Fruit fly (Drosophila melanogaster): ENCODE data around the gene CG33229.

Gene CG33229

dm6 chr3L:224004-224951 lies 626 bp downstream of the CG33229 start (continued):
- no peak for TF ChIP-seq CG34224 (GFP tag; IDR thresholded peaks at IDR 0.05; ENCODE audit: partially characterized antibody)
- peak; percentile 65 for TF ChIP-seq Bgb (GFP tag; IDR thresholded peaks at IDR 0.05; ENCODE audit: partially characterized antibody)
- peak; percentile 69 for TF ChIP-seq Opbp (GFP tag; IDR thresholded peaks at IDR 0.05; ENCODE audit: partially characterized antibody)
- TF ChIP-seq tup (GFP tag; optimal IDR thresholded peaks at IDR 0.05) = peak; percentile 14
- TF ChIP-seq CG4282 (GFP tag; optimal IDR thresholded peaks at IDR 0.05) = peak; percentile 42
- TF ChIP-seq CG18476 (GFP tag; optimal IDR thresholded peaks at IDR 0.05) = no peak
- TF ChIP-seq ci (GFP tag; IDR thresholded peaks at IDR 0.05) = peak; percentile 55
- peak; percentile 36; the same call in 1 of the 3 replicates for TF ChIP-seq z (GFP tag; IDR thresholded peaks at IDR 0.05)
- no peak for TF ChIP-seq en (GFP tag; optimal IDR thresholded peaks at IDR 0.05)
- no peak for TF ChIP-seq al (GFP tag; IDR thresholded peaks at IDR 0.05)
- TF ChIP-seq CG13775 (GFP tag; optimal IDR thresholded peaks at IDR 0.05) = peak; percentile 29
- TF ChIP-seq NfI (GFP tag; optimal IDR thresholded peaks at IDR 0.05) = no peak
- peak; percentile 89 for TF ChIP-seq cg (GFP tag; optimal IDR thresholded peaks at IDR 0.05)
- TF ChIP-seq ATbp (GFP tag; optimal IDR thresholded peaks at IDR 0.05) = no peak
- TF ChIP-seq her (GFP tag; optimal IDR thresholded peaks at IDR 0.05) = peak; percentile 60
- TF ChIP-seq crol (GFP tag; IDR thresholded peaks at IDR 0.05) = no peak
- TF ChIP-seq CG32772 (GFP tag; IDR thresholded peaks at IDR 0.05) = no peak
- TF ChIP-seq Dll (GFP tag; IDR thresholded peaks at IDR 0.05; ENCODE audit: partially characterized antibody) = peak; percentile 32; the same call in 1 of the 4 replicates
- no peak for TF ChIP-seq ro (GFP tag; IDR thresholded peaks at IDR 0.05)
- peak; percentile 63; the same call in 1 of the 2 replicates for TF ChIP-seq cas (GFP tag; IDR thresholded peaks at IDR 0.05)
- TF ChIP-seq fd64A (GFP tag; optimal IDR thresholded peaks at IDR 0.05) = peak; percentile 1
- TF ChIP-seq ap (GFP tag; IDR thresholded peaks at IDR 0.05) = peak; percentile 15; the same call in 1 of the 2 replicates
- 0 out of 3 replicates have a peak, but pooled peaks have one; percentile 21 for TF ChIP-seq sr (GFP tag; IDR thresholded peaks at IDR 0.05)
- peak; percentile 38 for TF ChIP-seq CG6854 (GFP tag; optimal IDR thresholded peaks at IDR 0.05)
- TF ChIP-seq Ets65A (GFP tag) = peak; percentile 51
- peak; percentile 10 for TF ChIP-seq caup (GFP tag; optimal IDR thresholded peaks at IDR 0.05; ENCODE audit: severe bottlenecking)
- no peak for TF ChIP-seq Neu2 (GFP tag; optimal IDR thresholded peaks at IDR 0.05; ENCODE audit: borderline replicate concordance)
- TF ChIP-seq gro (GFP tag; optimal IDR thresholded peaks at IDR 0.05) = peak; percentile 47
- peak; percentile 73 for TF ChIP-seq NFAT (GFP tag; IDR thresholded peaks at IDR 0.05)
- no peak for TF ChIP-seq NK7.1 (GFP tag; optimal IDR thresholded peaks at IDR 0.05)
- no peak for TF ChIP-seq MBD-R2 (GFP tag; IDR thresholded peaks at IDR 0.05)
- TF ChIP-seq zen2 (GFP tag; IDR thresholded peaks at IDR 0.05; ENCODE audit: partially characterized antibody) = no peak
- TF ChIP-seq CG3726 (GFP tag; IDR thresholded peaks at IDR 0.05) = 0 out of 3 replicates have a peak, but pooled peaks have one; percentile 11
- TF ChIP-seq CrebB (tag; optimal IDR thresholded peaks at IDR 0.05) = peak; percentile 1
- peak; percentile 82 for TF ChIP-seq chm (GFP tag; IDR thresholded peaks at IDR 0.05)
- TF ChIP-seq MESR4 (GFP tag; optimal IDR thresholded peaks at IDR 0.05) = peak; percentile 99
- peak; percentile 9; the same call in 1 of the 2 replicates for TF ChIP-seq CG10959 (GFP tag; IDR thresholded peaks at IDR 0.05)
- TF ChIP-seq D (optimal IDR thresholded peaks at IDR 0.05) = peak; percentile 95
- TF ChIP-seq D (GFP tag; optimal IDR thresholded peaks at IDR 0.05) = peak; percentile 55
- peak; percentile 43; the same call in 1 of the 2 replicates for TF ChIP-seq seq (GFP tag; IDR thresholded peaks at IDR 0.05)
- TF ChIP-seq Taf1 (GFP tag; IDR thresholded peaks at IDR 0.05) = 0 out of 2 replicates have a peak, but pooled peaks have one; percentile 19
- peak; percentile 49 for TF ChIP-seq Hmr (GFP tag; optimal IDR thresholded peaks at IDR 0.05)
- TF ChIP-seq lbe (GFP tag; optimal IDR thresholded peaks at IDR 0.05) = peak; percentile 4
- no peak for TF ChIP-seq dm (GFP tag; optimal IDR thresholded peaks at IDR 0.05)
- no peak for TF ChIP-seq CG31365 (tag; optimal IDR thresholded peaks at IDR 0.05)
- TF ChIP-seq B-H1 (GFP tag; IDR thresholded peaks at IDR 0.05) = peak; percentile 46; the same call in 1 of the 3 replicates
- TF ChIP-seq CG2120 (GFP tag; optimal IDR thresholded peaks at IDR 0.05) = no peak
- TF ChIP-seq otp (GFP tag; IDR thresholded peaks at IDR 0.05) = peak; percentile 10; the same call in 1 of the 3 replicates

Measured in whole organism, embryonic.